Worm (Caenorhabditis elegans): ENCODE measurements around the gene Y69A2AR.12.
A peak's percentile ranks its signal among the peaks of the same experiment; 100 is the strongest.

The Y69A2AR.12 gene

DNA sequence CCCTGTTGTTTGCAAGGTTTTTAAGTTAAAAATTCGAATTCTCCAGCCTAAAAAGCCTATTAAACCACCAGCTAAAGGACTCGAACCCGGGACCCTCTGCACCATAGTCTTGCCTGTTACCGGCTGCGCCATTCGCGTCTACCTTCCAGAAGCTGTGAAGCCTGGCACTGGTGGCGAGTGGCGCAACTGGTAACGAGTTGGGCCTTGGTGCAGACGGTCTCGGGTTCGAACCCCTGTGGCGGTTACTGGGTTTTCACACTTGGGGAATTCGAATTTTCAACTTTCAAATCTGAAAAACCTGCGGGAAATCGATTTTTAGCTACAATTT, 34.4 kb downstream of the Y69A2AR.12 start:
- no peak for TF ChIP-seq nhr-47 (tag; optimal IDR thresholded peaks at IDR 0.05)
- TF ChIP-seq lin-13 (GFP tag; optimal IDR thresholded peaks at IDR 0.05), result peak; percentile 28
- TF ChIP-seq hlh-17 (GFP tag; optimal IDR thresholded peaks at IDR 0.05; ENCODE audit: borderline replicate concordance), result peak; percentile 27

- peak; percentile 46 for TF ChIP-seq nhr-20 (tag; optimal IDR thresholded peaks at IDR 0.05)
- TF ChIP-seq sox-4 (tag; optimal IDR thresholded peaks at IDR 0.05), result no peak
- TF ChIP-seq nhr-71 (tag; optimal IDR thresholded peaks at IDR 0.05), result peak; percentile 61
- TF ChIP-seq F16B12.6 (tag; optimal IDR thresholded peaks at IDR 0.05), result no peak
- TF ChIP-seq lin-35 (GFP tag; optimal IDR thresholded peaks at IDR 0.05), result peak; percentile 43 to 61
- peak; percentile 15 for TF ChIP-seq unc-86 (tag; optimal IDR thresholded peaks at IDR 0.05)
- TF ChIP-seq mep-1 (tag; optimal IDR thresholded peaks at IDR 0.05), result peak; percentile 23
- TF ChIP-seq fkh-8 (tag; optimal IDR thresholded peaks at IDR 0.05), result peak; percentile 60
- TF ChIP-seq ces-1 (GFP tag; optimal IDR thresholded peaks at IDR 0.05), result no peak
- TF ChIP-seq ceh-82 (tag; optimal IDR thresholded peaks at IDR 0.05), result peak in 1 of 3 experiments; percentile 12
- TF ChIP-seq ama-1 (optimal IDR thresholded peaks at IDR 0.05), result peak; percentile 54
- TF ChIP-seq mef-2 (tag; optimal IDR thresholded peaks at IDR 0.05), result no peak
- TF ChIP-seq mab-9 (GFP tag; IDR thresholded peaks at IDR 0.05), result no peak
- TF ChIP-seq pqm-1 (tag; optimal IDR thresholded peaks at IDR 0.05), result no peak
- TF ChIP-seq nhr-237 (tag; optimal IDR thresholded peaks at IDR 0.05), result no peak
- TF ChIP-seq dpl-1 (GFP tag; optimal IDR thresholded peaks at IDR 0.05), result peak; percentile 15 to 33 (median 29)
- peak; percentile 80 for TF ChIP-seq nhr-19 (GFP tag; conservative IDR thresholded peaks at IDR 0.05)
- TF ChIP-seq lin-39 (tag; optimal IDR thresholded peaks at IDR 0.05), result no peak
- peak; percentile 4 for TF ChIP-seq xbp-1 (tag; optimal IDR thresholded peaks at IDR 0.05)
- peak in 1 of 2 experiments; percentile 46 for TF ChIP-seq lsy-2 (tag; optimal IDR thresholded peaks at IDR 0.05)
- peak; percentile 62 for TF ChIP-seq snu-23 (GFP tag; optimal IDR thresholded peaks at IDR 0.05)
- TF ChIP-seq skn-1 (tag; optimal IDR thresholded peaks at IDR 0.05), result peak; percentile 69
- TF ChIP-seq efl-1 (optimal IDR thresholded peaks at IDR 0.05), result peak; percentile 8 to 36
- TF ChIP-seq efl-1 (GFP tag; optimal IDR thresholded peaks at IDR 0.05 in 1 of 2), result peak; percentile 37 to 68
- TF ChIP-seq lin-13 (GFP tag; optimal IDR thresholded peaks at IDR 0.05), result peak; percentile 48
- TF ChIP-seq elt-2 (tag; optimal IDR thresholded peaks at IDR 0.05), result no peak
- TF ChIP-seq tlp-1 (tag; optimal IDR thresholded peaks at IDR 0.05), result no peak
- peak; percentile 4 for TF ChIP-seq nhr-85 (tag)
- TF ChIP-seq C16A3.4 (tag; optimal IDR thresholded peaks at IDR 0.05), result peak; percentile 1
- peak in 1 of 2 experiments; percentile 37 for TF ChIP-seq mdl-1 (tag; optimal IDR thresholded peaks at IDR 0.05)
- TF ChIP-seq fkh-10 (GFP tag; optimal IDR thresholded peaks at IDR 0.05), result no peak
- TF ChIP-seq nhr-47 (tag; optimal IDR thresholded peaks at IDR 0.05), result peak; percentile 53
- TF ChIP-seq rnt-1 (tag; optimal IDR thresholded peaks at IDR 0.05), result peak; percentile 66
- TF ChIP-seq tbx-2 (tag; optimal IDR thresholded peaks at IDR 0.05), result peak; percentile 16
- TF ChIP-seq lin-14 (GFP tag; optimal IDR thresholded peaks at IDR 0.05), result peak; percentile 67
- no peak for TF ChIP-seq egl-27 (tag; optimal IDR thresholded peaks at IDR 0.05)
- peak; percentile 26 for TF ChIP-seq swsn-7 (tag; optimal IDR thresholded peaks at IDR 0.05)
These were observed 35.2 kb downstream of the Y69A2AR.12 start for ce11 chrIV:2603556-2604021.

- TF ChIP-seq efl-1 (optimal IDR thresholded peaks at IDR 0.05), result no peak
- peak in 1 of 2 experiments; percentile 43 for TF ChIP-seq efl-1 (GFP tag; optimal IDR thresholded peaks at IDR 0.05 in 1 of 2)
- TF ChIP-seq irx-1 (tag; optimal IDR thresholded peaks at IDR 0.05), result no peak
These were observed 38.2 kb downstream of the Y69A2AR.12 start for ce11 chrIV:2606572-2606971.

Data from whole organism, L1 larva.